Fruit fly (Drosophila melanogaster) whole organism, pupa: ENCODE results near the gene mu2.

Source experiments
- Pif1A ChIP-seq: fragments of 200-800 bp; sonication (Bioruptor generic); optimal IDR thresholded peaks from 3 replicates; lab custom pipeline; 2016; ENCODE audit warnings: missing biosample characterization, missing genetic modification characterization
- Snoo ChIP-seq: fragments of 200-800 bp; sonication (Bioruptor generic); optimal IDR thresholded peaks from 3 replicates; lab custom pipeline; 2017; ENCODE audit warnings: missing biosample characterization, mild to moderate bottlenecking, missing genetic modification characterization, inconsistent platforms
- fd96Ca ChIP-seq: fragments of 200-800 bp; sonication (Bioruptor generic); IDR thresholded peaks from 3 replicates; pipeline ENCODE4 v1.3.6; 2022; ENCODE audit warnings: missing biosample characterization, missing genetic modification characterization
- rn ChIP-seq: fragments of 200-800 bp; sonication (Bioruptor generic); IDR thresholded peaks from 2 replicates; pipeline ENCODE4 v1.3.6; 2022; ENCODE audit warnings: missing biosample characterization, missing genetic modification characterization

DNA sequence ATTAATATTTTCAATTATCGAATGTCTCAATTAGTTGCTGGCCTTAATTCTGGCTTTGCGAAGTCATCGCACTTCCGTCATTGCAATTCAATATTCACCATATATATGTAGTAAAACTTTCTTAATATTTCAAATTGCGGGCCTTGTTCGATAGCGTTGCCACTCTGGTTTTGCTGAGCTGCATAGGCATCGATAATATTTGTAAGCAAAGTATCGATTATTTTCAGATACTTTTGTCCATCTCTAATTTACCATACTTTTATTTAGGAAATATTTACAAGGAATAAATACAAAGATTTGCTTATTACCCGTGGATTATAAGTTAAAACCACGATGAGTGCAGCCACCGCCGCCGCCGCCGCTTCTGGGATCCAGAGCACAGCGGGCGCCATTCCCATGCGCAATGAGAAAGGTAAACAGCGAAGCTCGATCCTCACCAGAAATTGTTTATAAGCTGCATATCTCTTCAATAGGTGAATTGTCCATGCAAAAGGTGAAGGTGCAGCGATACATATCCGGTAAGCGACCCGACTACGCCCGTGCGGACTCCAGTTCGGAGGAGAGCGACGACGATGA lies 6.3 kb downstream of the mu2 start, which contains the start of gene Mfap1:
- TF ChIP-seq Snoo (tag; lab: Kevin White, UChicago), result no peak
- no peak for TF ChIP-seq rn (GFP tag; lab: Robert Waterston, UW)
- no peak for TF ChIP-seq fd96Ca (GFP tag; lab: Robert Waterston, UW)
- no peak for TF ChIP-seq Pif1A (GFP tag; lab: Kevin White, UChicago)
